Worm (Caenorhabditis elegans) whole organism, L1 larva: Measurements from ENCODE around the gene T23B5.6.

Experiments
- ama-1 ChIP-seq: fragments of 150-350 bp; optimal IDR thresholded peaks from 2 replicates; lab custom pipeline; 2014
- lin-39 ChIP-seq: fragments of 150-350 bp; optimal IDR thresholded peaks from 2 replicates; lab custom pipeline; 2014; ENCODE audit warnings: missing biosample characterization, missing genetic modification reagents, missing genetic modification characterization
- mab-9 ChIP-seq: fragments of 200-800 bp; sonication (Bioruptor generic); IDR thresholded peaks from 2 replicates; pipeline ENCODE4 v1.3.6; 2022; ENCODE audit warnings: missing genetic modification reagents, missing genetic modification characterization, missing compliant biosample characterization
- mdl-1 ChIP-seq, 2 experiments: fragments of 150-350 bp; optimal IDR thresholded peaks; 2 replicates each; lab custom pipeline; 2014 to 2017; ENCODE audit warnings: missing biosample characterization in 2 of 2, missing genetic modification characterization in 2 of 2, inconsistent platforms in 1 of 2
- nhr-76 ChIP-seq: sonication (generic microtip); optimal IDR thresholded peaks from 2 replicates; lab custom pipeline; 2017; ENCODE audit warnings: missing biosample characterization, missing genetic modification characterization
- nhr-77 ChIP-seq: fragments of 150-350 bp; optimal IDR thresholded peaks from 2 replicates; lab custom pipeline; 2014; ENCODE audit warnings: missing biosample characterization, missing genetic modification characterization
- snpc-4 ChIP-seq: fragments of 150-350 bp; optimal IDR thresholded peaks from 2 replicates; lab custom pipeline; 2014; ENCODE audit warnings: missing biosample characterization, missing genetic modification characterization
- unc-62 ChIP-seq: fragments of 150-350 bp; optimal IDR thresholded peaks from 2 replicates; lab custom pipeline; 2014; ENCODE audit warnings: missing biosample characterization, missing genetic modification reagents, missing genetic modification characterization
- unc-86 ChIP-seq: sonication (generic microtip); optimal IDR thresholded peaks from 2 replicates; lab custom pipeline; 2016; ENCODE audit warnings: missing genetic modification characterization, missing compliant biosample characterization
- zag-1 ChIP-seq: fragments of 150-350 bp; optimal IDR thresholded peaks from 2 replicates; lab custom pipeline; 2014; ENCODE audit warnings: missing biosample characterization, missing genetic modification characterization

DNA sequence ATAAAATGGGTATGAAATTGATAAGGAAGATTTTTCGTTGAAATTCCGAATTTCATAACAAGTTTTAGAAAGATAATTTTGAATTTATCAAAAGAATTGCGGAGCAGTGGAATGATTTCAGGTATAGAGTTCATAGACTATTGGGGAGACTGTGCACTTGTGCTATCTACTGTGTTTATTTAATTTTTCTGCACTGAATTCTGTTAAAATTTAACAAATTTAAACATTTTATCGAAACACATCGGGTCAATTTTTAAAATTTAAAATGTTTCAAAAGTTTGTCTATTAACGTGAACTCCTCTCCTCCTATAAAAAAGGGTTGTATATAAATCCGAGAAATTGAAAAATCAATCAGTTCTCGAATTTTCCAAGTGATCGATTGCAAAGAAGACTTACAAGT is 40.5 kb upstream of the T23B5.6 start, which contains the start of gene C27D8.1:
- TF ChIP-seq mdl-1 (tag; optimal IDR thresholded peaks at IDR 0.05; lab: Kevin White, UChicago) (no peak), nhr-77 (no peak), lin-39 (tag; lab: Kevin White, UChicago) (no peak), ama-1 (no peak), unc-62 (no peak), unc-86 (tag; lab: Kevin White, UChicago) (no peak), snpc-4 (tag; lab: Kevin White, UChicago) (no peak), nhr-76 (tag; lab: Kevin White, UChicago) (no peak), zag-1 (tag; lab: Kevin White, UChicago) (no peak), mab-9 (GFP tag; lab: Robert Waterston, UW) (no peak)
